Fruit fly (Drosophila melanogaster): ENCODE results near the gene Tim9a.

dm6 chrX:13395020-13395419 is 10.0 kb downstream of the Tim9a start:
- TF ChIP-seq CG3919 (GFP tag; optimal IDR thresholded peaks at IDR 0.05) (no peak), Eip75B (GFP tag; optimal IDR thresholded peaks at IDR 0.05) (no peak), CG10669 (GFP tag; optimal IDR thresholded peaks at IDR 0.05) (no peak)
